Worm (Caenorhabditis elegans): Measurements from ENCODE around the gene zipt-7.1.
"Not testable (repeated sequence)": the region's sequence is repeated elsewhere in the genome, so short reads cannot be mapped to it uniquely, and the experiment has no call there.

Gene zipt-7.1

ce11 chrIV:17287908-17288675 lies at the start of gene zipt-7.1:
Gene zipt-7.1 (minus strand): TSS chrIV:17288139.
- no peak for TF ChIP-seq unc-62 (GFP tag; optimal IDR thresholded peaks at IDR 0.05)

- no peak for TF ChIP-seq unc-62 (GFP tag; optimal IDR thresholded peaks at IDR 0.05)
Measured at ce11 chrIV:17335031-17335430, 47.1 kb upstream of the zipt-7.1 start, which contains the start of gene C49C3.8. Gene C49C3.8 (plus strand): TSS chrIV:17335203.

DNA sequence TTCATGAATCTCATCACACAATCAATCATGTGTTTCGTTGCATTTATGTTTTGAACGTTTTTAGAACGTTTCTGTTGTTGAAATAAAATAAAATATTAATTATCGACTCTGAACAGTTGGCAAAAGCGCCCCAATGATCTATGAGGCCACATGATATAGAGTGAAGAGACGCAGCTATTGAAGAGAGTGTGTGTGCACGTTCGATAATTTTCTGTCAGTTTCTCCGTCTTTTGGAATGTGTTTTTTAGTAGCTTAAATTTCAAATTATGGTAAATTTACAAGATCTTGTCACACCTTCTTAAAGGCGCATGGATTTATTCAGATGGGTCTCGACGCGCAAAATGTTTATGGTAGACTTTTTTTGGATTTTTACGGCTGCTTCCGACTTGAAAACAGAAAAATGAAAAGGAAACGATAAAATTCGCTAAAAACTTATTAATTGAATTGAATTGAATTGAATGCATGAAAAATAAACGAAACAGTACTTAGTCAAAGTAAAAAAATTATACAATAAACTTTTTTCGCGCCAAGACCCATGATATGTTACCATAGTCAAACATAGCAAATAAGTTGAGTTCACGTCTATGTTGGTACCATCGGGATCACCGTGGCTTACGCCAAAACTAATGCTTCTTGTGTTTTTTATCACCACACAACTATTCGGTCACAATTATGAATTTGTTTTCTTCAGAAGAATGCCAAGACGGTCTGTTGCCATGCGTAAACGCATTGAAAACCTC lies 45.8 kb upstream of the zipt-7.1 start, which contains the start of gene C49C3.15:
Gene C49C3.15 (plus strand): TSS at position 690 of the 740 bp plus-strand sequence.
- TF ChIP-seq unc-62 (GFP tag; optimal IDR thresholded peaks at IDR 0.05): no peak

ce11 chrIV:17332261-17332660 lies 44.3 kb upstream of the zipt-7.1 start, which contains the start of gene C49C3.7:
Gene C49C3.7 (plus strand): TSS chrIV:17332561.
- no peak for TF ChIP-seq unc-62 (GFP tag; optimal IDR thresholded peaks at IDR 0.05)

DNA sequence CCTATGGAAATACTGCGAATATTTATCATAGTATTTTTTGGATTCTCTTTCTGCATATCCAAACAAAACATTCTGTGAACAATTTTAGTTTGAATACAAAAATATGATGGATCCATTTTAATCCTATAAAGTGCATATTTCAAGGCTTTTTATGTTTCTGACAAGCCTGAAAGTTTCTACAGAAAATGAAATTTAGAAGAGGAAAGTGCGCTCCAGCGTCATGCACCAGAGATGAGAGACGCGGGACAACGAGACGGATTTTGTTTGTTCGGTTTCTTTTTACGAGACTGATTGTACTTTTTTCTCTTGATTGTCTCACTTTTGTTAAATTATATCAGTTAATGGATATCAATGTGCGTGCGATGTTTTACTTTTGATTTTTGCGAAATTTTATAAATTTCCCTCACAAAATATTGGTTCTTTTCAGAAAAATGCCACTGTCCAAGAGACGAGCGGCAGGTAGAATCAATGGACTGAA lies 43.2 kb upstream of the zipt-7.1 start, which contains the start of gene C49C3.6:
Gene C49C3.6 (plus strand): TSS at position 428 of the 478 bp plus-strand sequence.
- no peak for TF ChIP-seq unc-62 (GFP tag; optimal IDR thresholded peaks at IDR 0.05)

- no peak for TF ChIP-seq unc-62 (GFP tag; optimal IDR thresholded peaks at IDR 0.05)
Measured at ce11 chrIV:17328834-17329233, 40.9 kb upstream of the zipt-7.1 start, which contains the start of gene ceh-88. Gene ceh-88 (plus strand): TSS chrIV:17329188.

ce11 chrIV:17320445-17320844 lies 32.5 kb upstream of the zipt-7.1 start, which contains the start of gene C49C3.4:
Gene C49C3.4 (plus strand): TSS chrIV:17320795.
- TF ChIP-seq unc-62 (GFP tag; optimal IDR thresholded peaks at IDR 0.05): no peak

- no peak for TF ChIP-seq unc-62 (GFP tag; optimal IDR thresholded peaks at IDR 0.05)
Measured at ce11 chrIV:17316398-17316797, 28.5 kb upstream of the zipt-7.1 start, which contains the start of gene C49C3.20. Gene C49C3.20 (minus strand): TSS chrIV:17316498.

DNA sequence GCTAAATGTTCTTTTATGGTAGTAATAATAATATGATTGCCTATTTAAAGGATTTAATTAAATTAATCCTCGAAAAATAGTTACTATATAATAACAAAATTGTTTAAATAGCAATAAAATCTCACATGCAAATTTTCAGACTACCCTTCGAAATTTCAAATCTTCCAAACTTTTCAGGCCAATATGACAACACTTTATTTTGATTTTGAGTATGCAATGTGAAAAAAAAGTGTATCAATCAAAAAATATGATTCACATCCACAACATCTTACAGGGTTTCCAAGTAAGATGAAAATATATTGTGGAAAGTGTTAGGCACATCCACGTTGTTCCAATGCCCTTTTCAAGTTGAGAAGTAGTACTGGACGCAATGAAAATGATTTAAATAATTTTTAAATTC lies 23.9 kb upstream of the zipt-7.1 start, which contains the start of gene snf-9:
Gene snf-9 (plus strand): TSS at position 301 of the 400 bp plus-strand sequence.
- TF ChIP-seq unc-62 (GFP tag; optimal IDR thresholded peaks at IDR 0.05): no peak

ce11 chrIV:17308211-17308610 lies 20.3 kb upstream of the zipt-7.1 start, which contains the start of gene T28F3.9:
Gene T28F3.9 (plus strand): TSS chrIV:17308511.
- TF ChIP-seq unc-62 (GFP tag; optimal IDR thresholded peaks at IDR 0.05): no peak

ce11 chrIV:17307223-17307622 lies 19.3 kb upstream of the zipt-7.1 start, which contains the start of gene T28F3.8:
Gene T28F3.8 (minus strand): TSS chrIV:17307323.
- TF ChIP-seq unc-62 (GFP tag; optimal IDR thresholded peaks at IDR 0.05): not testable (repeated sequence)

- TF ChIP-seq unc-62 (GFP tag; optimal IDR thresholded peaks at IDR 0.05): no peak
Measured at ce11 chrIV:17301933-17302332, 14.0 kb upstream of the zipt-7.1 start, which contains the start of gene ifta-2. Gene ifta-2 (minus strand): TSS chrIV:17302033.

- no peak for TF ChIP-seq unc-62 (GFP tag; optimal IDR thresholded peaks at IDR 0.05)
Measured at ce11 chrIV:17294489-17294888, 6.5 kb upstream of the zipt-7.1 start, which contains the start of gene T28F3.5. Gene T28F3.5 (plus strand): TSS chrIV:17294789.

- no peak for TF ChIP-seq unc-62 (GFP tag; optimal IDR thresholded peaks at IDR 0.05)
Measured at ce11 chrIV:17293679-17294078, 5.7 kb upstream of the zipt-7.1 start.

DNA sequence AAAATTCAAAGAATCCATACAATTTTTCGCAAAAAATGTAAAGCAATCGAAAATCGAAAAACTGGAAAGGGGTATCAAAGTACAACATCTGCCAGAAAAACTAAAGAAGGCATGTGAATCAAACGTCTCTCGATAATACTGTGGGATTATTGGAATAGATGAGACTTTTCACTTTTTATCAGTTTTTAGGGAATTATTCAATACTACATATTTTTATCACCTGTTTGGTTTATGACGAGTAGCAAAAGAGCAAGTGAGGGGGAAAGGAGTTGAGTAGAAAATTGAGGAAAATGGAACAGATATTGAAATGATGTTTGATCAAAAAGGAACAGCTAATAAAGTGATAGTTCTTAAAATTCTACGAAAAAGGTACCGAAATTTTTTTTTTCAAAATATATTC lies 5.1 kb upstream of the zipt-7.1 start:
- no peak for TF ChIP-seq unc-62 (GFP tag; optimal IDR thresholded peaks at IDR 0.05)

- no peak for TF ChIP-seq unc-62 (GFP tag; optimal IDR thresholded peaks at IDR 0.05)
Measured at ce11 chrIV:17292350-17292749, 4.4 kb upstream of the zipt-7.1 start.
